Fruit fly (Drosophila melanogaster) whole organism, embryonic: Measurements from ENCODE around the gene pigs.

Source experiments
- Aef1 ChIP-seq: fragments of 200-800 bp; sonication (Bioruptor generic); IDR thresholded peaks from 3 replicates; pipeline ENCODE4 v1.3.6; 2022; ENCODE audit warnings: missing biosample characterization, missing genetic modification characterization
- Blimp-1 ChIP-seq: fragments of 200-800 bp; sonication (Bioruptor generic); optimal IDR thresholded peaks from 3 replicates; lab custom pipeline; 2018; ENCODE audit warnings: missing biosample characterization, missing genetic modification characterization, mild to moderate bottlenecking, moderate library complexity, missing genetic modification reagents
- CG10462 ChIP-seq: fragments of 200-800 bp; sonication (Bioruptor generic); optimal IDR thresholded peaks from 2 replicates; lab custom pipeline; 2016; ENCODE audit warnings: missing biosample characterization, missing genetic modification characterization
- CG11398 ChIP-seq: fragments of 200-800 bp; sonication (Bioruptor generic); optimal IDR thresholded peaks from 2 replicates; lab custom pipeline; 2016; ENCODE audit warnings: missing biosample characterization, missing genetic modification characterization
- CG11560 ChIP-seq: fragments of 200-800 bp; sonication (Bioruptor generic); IDR thresholded peaks from 3 replicates; pipeline ENCODE4 v1.3.6; 2022; ENCODE audit warnings: missing biosample characterization, missing genetic modification characterization
- CG12769 ChIP-seq: fragments of 200-800 bp; sonication (Bioruptor generic); optimal IDR thresholded peaks from 2 replicates; lab custom pipeline; 2019; ENCODE audit warnings: missing biosample characterization, mild to moderate bottlenecking, missing genetic modification characterization, moderate library complexity
- CG15479 ChIP-seq: fragments of 200-800 bp; sonication (Bioruptor generic); optimal IDR thresholded peaks from 3 replicates; lab custom pipeline; 2019; ENCODE audit warnings: missing biosample characterization, mild to moderate bottlenecking, missing genetic modification characterization, moderate library complexity
- CG15514 ChIP-seq: fragments of 200-800 bp; sonication (Bioruptor generic); optimal IDR thresholded peaks from 3 replicates; lab custom pipeline; 2017; ENCODE audit warnings: missing biosample characterization, missing genetic modification characterization, mild to moderate bottlenecking, moderate library complexity, missing genetic modification reagents
- CG17186 ChIP-seq: fragments of 200-800 bp; sonication (Bioruptor generic); optimal IDR thresholded peaks from 3 replicates; lab custom pipeline; 2017; ENCODE audit warnings: missing biosample characterization, missing genetic modification reagents, missing genetic modification characterization
- CG17328 ChIP-seq: fragments of 200-800 bp; sonication (Bioruptor generic); IDR thresholded peaks from 2 replicates; pipeline ENCODE4 v1.3.6; 2022; ENCODE audit warnings: missing biosample characterization, missing genetic modification characterization
- CG18619 ChIP-seq: fragments of 200-800 bp; sonication (Bioruptor generic); optimal IDR thresholded peaks from 3 replicates; lab custom pipeline; 2017; ENCODE audit warnings: missing biosample characterization, mild to moderate bottlenecking, missing genetic modification characterization
- CG2678 ChIP-seq: fragments of 200-800 bp; sonication (Bioruptor generic); optimal IDR thresholded peaks from 3 replicates; lab custom pipeline; 2019; ENCODE audit warnings: missing biosample characterization, mild to moderate bottlenecking, missing genetic modification characterization, moderate library complexity
- CG30020 ChIP-seq: fragments of 200-800 bp; optimal IDR thresholded peaks from 2 replicates; lab custom pipeline; 2019; ENCODE audit warnings: missing biosample characterization, mild to moderate bottlenecking, missing genetic modification characterization, moderate library complexity
- CG32532 ChIP-seq: fragments of 200-800 bp; sonication (Bioruptor generic); IDR thresholded peaks from 2 replicates; pipeline ENCODE4 v1.3.6; 2022; ENCODE audit warnings: missing biosample characterization, missing genetic modification characterization
- CG3847 ChIP-seq: fragments of 200-800 bp; sonication (Bioruptor generic); IDR thresholded peaks from 2 replicates; pipeline ENCODE4 v1.3.6; 2022; ENCODE audit warnings: missing biosample characterization, missing genetic modification characterization
- CG4854 ChIP-seq: fragments of 200-800 bp; sonication (Bioruptor generic); optimal IDR thresholded peaks from 2 replicates; lab custom pipeline; 2016; ENCODE audit warnings: missing biosample characterization, missing genetic modification characterization, inconsistent platforms
- CHES-1-like ChIP-seq: fragments of 200-800 bp; sonication (Bioruptor generic); optimal IDR thresholded peaks from 2 replicates; lab custom pipeline; 2016; ENCODE audit warnings: missing biosample characterization, missing genetic modification characterization
- CkIIα-i1 ChIP-seq: fragments of 200-800 bp; sonication (Bioruptor generic); IDR thresholded peaks from 2 replicates; pipeline ENCODE4 v1.3.6; 2022; ENCODE audit warnings: missing biosample characterization, missing genetic modification characterization
- Dek ChIP-seq: fragments of 200-800 bp; sonication (Bioruptor generic); optimal IDR thresholded peaks from 3 replicates; lab custom pipeline; 2019; ENCODE audit warnings: missing biosample characterization, mild to moderate bottlenecking, missing genetic modification characterization, moderate library complexity
- Doc2 ChIP-seq: fragments of 200-800 bp; sonication (Bioruptor generic); IDR thresholded peaks from 2 replicates; pipeline ENCODE4 v1.3.6; 2022; ENCODE audit warnings: missing biosample characterization, missing genetic modification characterization
- Gug ChIP-seq: fragments of 200-800 bp; sonication (Bioruptor generic); IDR thresholded peaks from 4 replicates; pipeline ENCODE4 v1.3.6; 2022; ENCODE audit warnings: missing biosample characterization, missing genetic modification characterization
- HLH4C ChIP-seq: fragments of 200-800 bp; sonication (Bioruptor generic); IDR thresholded peaks from 3 replicates; pipeline ENCODE4 v1.3.6; 2022; ENCODE audit warnings: missing biosample characterization, missing genetic modification characterization; ENCODE audit not compliant: partially characterized antibody
- HLHmδ ChIP-seq: fragments of 200-800 bp; sonication (Bioruptor generic); optimal IDR thresholded peaks from 2 replicates; lab custom pipeline; 2018; ENCODE audit warnings: missing biosample characterization, mild to moderate bottlenecking, missing genetic modification characterization, moderate library complexity
- MTF-1 ChIP-seq: fragments of 200-800 bp; sonication (Bioruptor generic); optimal IDR thresholded peaks from 2 replicates; lab custom pipeline; 2018; ENCODE audit warnings: missing biosample characterization, mild to moderate bottlenecking, missing genetic modification characterization, borderline replicate concordance
- Spps ChIP-seq: fragments of 200-800 bp; sonication (Bioruptor generic); optimal IDR thresholded peaks from 2 replicates; lab custom pipeline; 2018; ENCODE audit warnings: missing biosample characterization, mild to moderate bottlenecking, missing genetic modification characterization
- aop ChIP-seq: fragments of 200-800 bp; sonication (Bioruptor generic); IDR thresholded peaks from 2 replicates; pipeline ENCODE4 v1.3.6; 2022; ENCODE audit warnings: missing biosample characterization, missing genetic modification characterization
- ase ChIP-seq: fragments of 200-800 bp; sonication (Bioruptor generic); IDR thresholded peaks from 3 replicates; pipeline ENCODE4 v1.3.6; 2022; ENCODE audit warnings: missing biosample characterization, missing genetic modification characterization
- bbx ChIP-seq: fragments of 200-800 bp; sonication (Bioruptor generic); IDR thresholded peaks from 2 replicates; pipeline ENCODE4 v1.3.6; 2022; ENCODE audit warnings: missing biosample characterization, missing genetic modification characterization; ENCODE audit not compliant: partially characterized antibody
- chm ChIP-seq: fragments of 200-800 bp; sonication (Bioruptor generic); IDR thresholded peaks from 2 replicates; pipeline ENCODE4 v1.3.6; 2022; ENCODE audit warnings: missing biosample characterization, missing genetic modification characterization
- ci ChIP-seq: fragments of 200-800 bp; sonication (Bioruptor generic); IDR thresholded peaks from 3 replicates; pipeline ENCODE4 v1.3.6; 2022; ENCODE audit warnings: missing biosample characterization, missing genetic modification characterization
- da ChIP-seq: fragments of 200-800 bp; sonication (Bioruptor generic); optimal IDR thresholded peaks from 2 replicates; lab custom pipeline; 2016; ENCODE audit warnings: missing biosample characterization, missing genetic modification characterization
- dm ChIP-seq: fragments of 200-800 bp; sonication (Bioruptor generic); optimal IDR thresholded peaks from 3 replicates; lab custom pipeline; 2016; ENCODE audit warnings: missing biosample characterization, missing genetic modification characterization
- dmrt99B ChIP-seq: fragments of 200-800 bp; sonication (Bioruptor generic); optimal IDR thresholded peaks from 2 replicates; lab custom pipeline; 2018; ENCODE audit warnings: missing biosample characterization, mild to moderate bottlenecking, missing genetic modification characterization, moderate library complexity
- dpn ChIP-seq, 2 experiments: fragments of 200-800 bp; sonication (Bioruptor generic); optimal IDR thresholded peaks; 3 replicates each; lab custom pipeline; 2016; ENCODE audit warnings: missing biosample characterization in 2 of 2, missing genetic modification characterization in 2 of 2
- esg ChIP-seq: fragments of 200-800 bp; sonication (Bioruptor generic); conservative IDR thresholded peaks from 2 replicates; pipeline ENCODE4 v1.3.6; 2022; ENCODE audit warnings: missing biosample characterization, missing genetic modification characterization
- fd96Cb ChIP-seq: fragments of 200-800 bp; sonication (Bioruptor generic); optimal IDR thresholded peaks from 2 replicates; lab custom pipeline; 2018; ENCODE audit warnings: missing biosample characterization, mild to moderate bottlenecking, missing genetic modification characterization, moderate library complexity
- gce ChIP-seq: fragments of 200-800 bp; sonication (Bioruptor generic); IDR thresholded peaks from 3 replicates; pipeline ENCODE4 v1.3.6; 2022; ENCODE audit warnings: missing biosample characterization, missing genetic modification characterization
- jing ChIP-seq: fragments of 200-800 bp; sonication (Bioruptor generic); optimal IDR thresholded peaks from 2 replicates; lab custom pipeline; 2018; ENCODE audit warnings: missing biosample characterization, mild to moderate bottlenecking, missing genetic modification characterization
- phol ChIP-seq: fragments of 200-800 bp; sonication (Bioruptor generic); optimal IDR thresholded peaks from 3 replicates; lab custom pipeline; 2018; ENCODE audit warnings: missing biosample characterization, mild to moderate bottlenecking, missing genetic modification characterization, moderate library complexity
- prd ChIP-seq, 3 experiments: fragments of >200 bp in 2 of 3; fragments of 200-800 bp in 1 of 3; sonication (Bioruptor generic) in 1 of 3; optimal IDR thresholded peaks in 2 of 3; IDR thresholded peaks in 1 of 3; 2 replicates in 2 of 3; 3 replicates in 1 of 3; pipeline versions ENCODE4 v1.3.6 to Lab custom; 2017 to 2022; ENCODE audit warnings: missing biosample characterization in 1 of 3, missing genetic modification characterization in 1 of 3
- row ChIP-seq: fragments of 200-800 bp; sonication (Bioruptor generic); IDR thresholded peaks from 3 replicates; pipeline ENCODE4 v1.3.6; 2022; ENCODE audit warnings: missing biosample characterization, missing genetic modification characterization
- run ChIP-seq: fragments of 200-800 bp; sonication (Bioruptor generic); optimal IDR thresholded peaks from 3 replicates; lab custom pipeline; 2018; ENCODE audit warnings: missing biosample characterization, mild to moderate bottlenecking, missing genetic modification characterization
- schlank ChIP-seq: fragments of 200-800 bp; sonication (Bioruptor generic); optimal IDR thresholded peaks from 2 replicates; lab custom pipeline; 2018; ENCODE audit warnings: missing biosample characterization, mild to moderate bottlenecking, missing genetic modification characterization
- sim ChIP-seq: fragments of 200-800 bp; sonication (Bioruptor generic); IDR thresholded peaks from 2 replicates; pipeline ENCODE4 v1.3.6; 2022; ENCODE audit warnings: missing biosample characterization, missing genetic modification characterization
- slou ChIP-seq: fragments of 200-800 bp; sonication (Bioruptor generic); optimal IDR thresholded peaks from 3 replicates; lab custom pipeline; 2016; ENCODE audit warnings: missing biosample characterization, missing genetic modification characterization
- trem ChIP-seq: fragments of 200-800 bp; optimal IDR thresholded peaks from 3 replicates; lab custom pipeline; 2019; ENCODE audit warnings: missing biosample characterization, mild to moderate bottlenecking, missing genetic modification characterization, moderate library complexity
- tx ChIP-seq: fragments of 200-800 bp; sonication (Bioruptor generic); optimal IDR thresholded peaks from 2 replicates; lab custom pipeline; 2016; ENCODE audit warnings: missing biosample characterization, missing genetic modification characterization
- unpg ChIP-seq: fragments of 200-800 bp; sonication (Bioruptor generic); optimal IDR thresholded peaks from 3 replicates; lab custom pipeline; 2018; ENCODE audit warnings: missing biosample characterization, mild to moderate bottlenecking, missing genetic modification characterization, moderate library complexity

pigs gene

dm6 chrX:6621566-6622006 lies 21.7 kb downstream of the pigs start (continued):
- TF ChIP-seq MTF-1 (GFP tag; lab: Kevin White, UChicago) (no peak), CG3847 (peak; percentile 58), CHES-1-like (GFP tag; lab: Kevin White, UChicago) (peak; percentile 21), Doc2 (GFP tag; lab: Robert Waterston, UW) (no peak), CG15514 (GFP tag; lab: Kevin White, UChicago) (peak; percentile 42), esg (peak; percentile 41; the same call in 1 of the 2 replicates), CG17328 (peak; percentile 48; the same call in 1 of the 2 replicates), bbx (GFP tag; lab: Robert Waterston, UW) (no peak), CG30020 (tag; lab: Kevin White, UChicago) (no peak), da (GFP tag; lab: Kevin White, UChicago) (no peak)

dm6 chrX:6624006-6624745 lies 24.3 kb downstream of the pigs start:
- TF ChIP-seq Blimp-1 (peak; percentile 99), schlank (tag; lab: Kevin White, UChicago) (no peak), CkIIα-i1 (GFP tag; lab: Robert Waterston, UW) (no peak), Dek (tag; lab: Kevin White, UChicago) (no peak), tx (GFP tag; lab: Kevin White, UChicago) (no peak), row (GFP tag; lab: Robert Waterston, UW) (peak; percentile 62), CG11560 (tag; lab: Robert Waterston, UW) (no peak), run (tag; lab: Kevin White, UChicago) (no peak), CG18619 (GFP tag; lab: Kevin White, UChicago) (no peak), HLH4C (GFP tag; lab: Robert Waterston, UW) (no peak), phol (tag; lab: Kevin White, UChicago) (peak; percentile 47), CG15479 (GFP tag; lab: Kevin White, UChicago) (no peak), sim (GFP tag; lab: Robert Waterston, UW) (no peak), dm (GFP tag; lab: Kevin White, UChicago) (no peak), CG32532 (GFP tag; lab: Robert Waterston, UW) (peak; percentile 39; the same call in 1 of the 2 replicates), HLHmδ (GFP tag; lab: Kevin White, UChicago) (no peak), Gug (GFP tag; lab: Robert Waterston, UW) (peak; percentile 32; the same call in 1 of the 4 replicates), CG4854 (no peak), Aef1 (GFP tag; lab: Robert Waterston, UW) (no peak), fd96Cb (tag; lab: Kevin White, UChicago) (peak; percentile 20), chm (GFP tag; lab: Robert Waterston, UW) (no peak), Spps (tag; lab: Kevin White, UChicago) (peak; percentile 39), gce (GFP tag; lab: Robert Waterston, UW) (no peak), prd (optimal IDR thresholded peaks at IDR 0.05; lab: Kevin White, UChicago) (no peak), prd (GFP tag; IDR thresholded peaks at IDR 0.05; lab: Robert Waterston, UW) (peak; percentile 62), dmrt99B (tag; lab: Kevin White, UChicago) (peak; percentile 24), CG10462 (GFP tag; lab: Kevin White, UChicago) (no peak), jing (no peak), CG17186 (GFP tag; lab: Kevin White, UChicago) (no peak), CG2678 (tag; lab: Kevin White, UChicago) (peak; percentile 48), ci (GFP tag; lab: Robert Waterston, UW) (0 out of 3 replicates have a peak, but pooled peaks have one; percentile 47), CG12769 (tag; lab: Kevin White, UChicago) (no peak), ase (GFP tag; lab: Robert Waterston, UW) (no peak), CG11398 (GFP tag; lab: Kevin White, UChicago) (no peak), trem (tag; lab: Kevin White, UChicago) (peak; percentile 11), slou (no peak), dpn (GFP tag; optimal IDR thresholded peaks at IDR 0.05; lab: Kevin White, UChicago) (peak in 1 of 2 experiments; percentile 5), unpg (GFP tag; lab: Kevin White, UChicago) (peak; percentile 32), aop (GFP tag; lab: Robert Waterston, UW) (no peak)
